Worm (Caenorhabditis elegans) whole organism, dauer: ENCODE measurements around the gene slc-9B.2.

Experiments
- unc-62 ChIP-seq: sonication (generic microtip); optimal IDR thresholded peaks from 2 replicates; lab custom pipeline; 2017; ENCODE audit warnings: missing biosample characterization, missing genetic modification reagents, missing genetic modification characterization

slc-9B.2 gene

DNA sequence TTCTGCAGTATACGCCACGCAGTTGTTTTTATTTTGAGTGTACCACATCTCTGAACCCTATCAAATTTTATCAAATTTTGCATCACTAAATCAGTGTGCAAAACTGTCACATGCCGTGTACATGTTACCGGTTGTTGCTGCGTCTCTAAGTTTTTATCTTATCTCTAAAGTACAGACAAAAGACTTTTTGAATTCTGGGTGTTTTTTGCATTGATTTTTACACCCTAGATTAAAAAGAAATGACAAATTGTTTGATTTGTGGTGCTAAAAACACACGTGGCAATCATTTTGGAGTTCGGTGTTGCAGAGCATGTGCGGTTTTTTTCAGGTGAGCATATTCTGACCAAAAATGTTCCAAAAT lies 3.4 kb downstream of the slc-9B.2 start, which contains the start of gene nhr-193:
nhr-193 (plus strand) TSS at position 51 of the 361 bp plus-strand sequence.
- no peak for TF ChIP-seq unc-62 (GFP tag; lab: Kevin White, UChicago)

DNA sequence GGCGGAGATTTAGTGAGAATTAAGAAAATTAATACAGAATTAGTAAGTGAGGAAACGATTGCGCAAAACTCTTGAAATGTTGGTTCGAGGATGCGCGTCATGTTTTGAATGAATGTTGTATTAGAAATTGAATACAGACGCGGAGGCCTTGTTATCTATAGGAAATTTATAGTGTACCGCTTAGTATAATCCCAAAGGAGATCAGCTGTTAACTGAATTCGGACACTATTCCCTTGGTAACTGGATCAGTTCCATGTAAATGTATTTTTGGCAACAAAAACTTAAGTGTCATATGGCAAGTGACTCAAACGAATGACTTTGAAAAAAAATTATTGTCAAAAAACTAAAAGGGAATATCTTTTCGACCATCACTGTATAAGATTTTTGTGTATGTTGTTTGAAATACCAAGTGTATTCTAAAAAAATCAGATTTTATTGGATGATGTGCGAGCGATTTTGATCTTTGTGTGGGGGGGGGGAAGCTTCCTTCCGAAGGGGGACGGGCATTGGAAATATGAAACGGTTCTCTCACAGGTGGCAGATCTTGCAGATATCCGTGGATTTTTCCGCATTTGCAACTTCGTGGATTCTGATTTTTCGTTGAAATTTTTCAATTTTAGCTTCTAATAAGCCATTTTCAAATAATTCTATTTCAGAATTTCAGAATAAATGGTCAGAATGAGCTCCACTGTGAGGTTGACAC lies 7.7 kb downstream of the slc-9B.2 start, which contains the start of the genes W08G11.5 and W08G11.1:
W08G11.5 (minus strand) TSS at position 101 of the 703 bp plus-strand sequence.
W08G11.1 (plus strand) TSS at position 653 of the 703 bp plus-strand sequence.
- no peak for TF ChIP-seq unc-62 (GFP tag; lab: Kevin White, UChicago)

DNA sequence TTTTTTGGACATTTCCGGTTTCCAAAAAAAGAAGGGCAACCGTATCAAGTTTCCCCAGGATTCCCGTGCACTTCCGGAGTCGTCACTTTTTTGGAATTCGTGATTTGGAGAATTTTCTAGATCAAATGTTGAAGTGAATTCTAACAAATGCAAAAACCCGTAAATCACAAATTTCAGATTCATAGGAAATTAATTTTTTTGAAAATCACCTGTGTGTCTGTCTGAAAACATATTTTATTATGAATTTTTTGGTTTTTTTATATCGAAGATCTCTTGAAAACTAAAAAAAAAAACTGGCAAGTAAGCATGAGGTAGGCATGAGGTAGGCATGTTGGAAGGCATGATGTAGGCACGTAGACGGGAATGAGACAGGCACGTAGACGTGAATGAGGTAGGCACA lies 11.2 kb downstream of the slc-9B.2 start:
- no peak for TF ChIP-seq unc-62 (GFP tag; lab: Kevin White, UChicago)

DNA sequence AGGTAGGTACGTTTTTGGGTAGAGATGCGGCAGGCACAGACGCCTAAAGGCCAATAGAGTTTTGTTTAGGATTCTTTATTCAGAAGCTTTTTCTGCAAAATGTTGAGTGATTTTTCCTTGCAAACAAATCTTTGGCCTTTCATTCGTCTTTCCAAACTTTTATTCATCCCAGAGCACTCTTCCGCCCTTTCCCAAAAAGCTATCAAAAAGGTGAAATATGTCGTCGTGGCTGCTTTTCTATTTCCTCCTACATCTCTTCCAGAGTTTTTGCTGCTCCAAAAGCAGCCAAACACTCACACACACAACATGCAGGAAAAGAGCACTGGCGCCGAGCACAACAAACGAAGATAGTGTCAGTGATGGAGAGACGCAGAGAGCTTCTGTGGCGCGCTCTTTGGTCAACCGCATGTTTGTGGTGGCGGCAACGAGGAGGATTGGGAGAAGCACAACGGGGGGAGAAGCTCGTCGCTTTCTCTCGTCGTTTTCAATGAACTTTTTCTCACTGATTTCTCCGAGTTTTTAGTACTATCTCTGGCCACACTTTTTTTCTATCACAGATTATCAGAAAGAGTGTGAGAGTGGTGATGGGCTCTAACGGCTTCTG lies 12.0 kb downstream of the slc-9B.2 start:
- TF ChIP-seq unc-62 (GFP tag; lab: Kevin White, UChicago): no peak

DNA sequence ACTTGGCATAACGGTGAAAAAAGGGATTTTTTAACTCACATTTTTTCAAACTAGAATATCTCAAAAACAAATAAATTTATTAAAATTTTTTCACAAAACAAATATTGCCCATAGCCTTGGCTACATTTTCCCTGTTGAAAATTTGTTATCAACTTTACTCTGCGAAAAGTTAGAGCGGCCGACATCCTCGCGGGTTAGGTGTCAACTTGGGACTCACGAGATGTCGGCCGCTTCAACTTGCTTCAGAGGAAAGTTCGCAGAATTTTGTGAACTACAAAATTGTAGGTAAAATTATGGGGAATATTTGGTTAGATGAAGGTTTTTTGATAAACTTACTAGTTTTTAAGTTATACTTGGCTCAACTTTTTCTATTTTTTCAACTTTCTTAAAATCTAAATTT lies 12.9 kb downstream of the slc-9B.2 start:
- no peak for TF ChIP-seq unc-62 (GFP tag; lab: Kevin White, UChicago)

DNA sequence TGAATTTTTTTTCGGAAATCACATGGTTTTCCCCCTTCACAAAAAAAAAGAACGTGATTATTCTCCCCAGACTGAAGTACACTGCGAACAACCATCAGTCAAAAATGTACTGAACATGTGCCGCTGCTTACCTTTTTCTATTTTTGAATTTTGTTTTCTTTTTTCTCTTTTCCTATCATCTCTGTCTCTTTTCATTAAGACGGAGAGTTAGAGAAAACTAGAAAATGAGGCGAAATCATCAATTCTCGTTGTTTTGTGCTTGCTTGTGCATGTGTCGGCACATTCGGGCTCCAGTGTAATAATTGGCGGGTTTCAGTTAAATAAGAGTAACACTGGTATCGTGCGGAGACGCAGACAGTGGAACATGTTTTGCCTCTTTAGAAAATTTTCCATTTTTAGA lies 13.4 kb downstream of the slc-9B.2 start:
- no peak for TF ChIP-seq unc-62 (GFP tag; lab: Kevin White, UChicago)

DNA sequence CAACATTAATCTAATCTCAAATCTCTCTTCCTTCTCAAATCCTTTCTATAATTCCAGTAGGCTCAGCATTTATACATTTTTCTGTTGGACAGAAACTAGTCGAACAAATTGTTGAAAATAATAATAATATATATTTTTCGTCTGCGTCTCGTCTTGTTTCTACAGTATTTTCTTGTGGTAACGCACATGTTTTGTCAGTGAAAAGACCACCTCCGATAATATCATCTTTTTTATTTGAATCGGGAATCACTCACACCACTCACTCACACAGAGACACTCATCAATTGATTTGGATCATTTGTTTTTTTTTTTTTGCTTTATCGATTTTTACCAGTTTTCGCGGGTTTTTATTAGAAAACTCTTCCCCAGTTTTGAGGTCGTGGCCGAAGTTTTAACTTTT lies 15.8 kb downstream of the slc-9B.2 start:
- no peak for TF ChIP-seq unc-62 (GFP tag; lab: Kevin White, UChicago)

DNA sequence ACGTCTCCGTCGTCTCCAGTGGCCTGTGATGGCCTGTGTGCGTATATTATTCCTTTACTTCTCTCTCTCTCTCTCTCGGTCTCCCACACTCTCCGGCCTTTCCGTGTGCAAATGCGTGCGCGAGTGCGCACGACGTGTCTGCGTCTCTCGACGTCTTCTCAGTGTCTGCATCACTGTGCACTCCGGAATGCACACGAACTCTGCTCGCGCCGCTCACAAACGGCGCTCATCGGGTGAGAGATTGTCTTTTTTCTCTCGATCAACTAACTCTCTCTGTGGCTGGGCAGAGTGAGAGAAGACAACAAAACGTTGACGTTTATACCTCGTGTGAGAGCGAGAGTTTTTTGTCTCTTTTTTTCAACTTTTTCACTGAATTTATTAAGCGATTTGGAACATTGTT lies 17.1 kb downstream of the slc-9B.2 start:
- no peak for TF ChIP-seq unc-62 (GFP tag; lab: Kevin White, UChicago)

DNA sequence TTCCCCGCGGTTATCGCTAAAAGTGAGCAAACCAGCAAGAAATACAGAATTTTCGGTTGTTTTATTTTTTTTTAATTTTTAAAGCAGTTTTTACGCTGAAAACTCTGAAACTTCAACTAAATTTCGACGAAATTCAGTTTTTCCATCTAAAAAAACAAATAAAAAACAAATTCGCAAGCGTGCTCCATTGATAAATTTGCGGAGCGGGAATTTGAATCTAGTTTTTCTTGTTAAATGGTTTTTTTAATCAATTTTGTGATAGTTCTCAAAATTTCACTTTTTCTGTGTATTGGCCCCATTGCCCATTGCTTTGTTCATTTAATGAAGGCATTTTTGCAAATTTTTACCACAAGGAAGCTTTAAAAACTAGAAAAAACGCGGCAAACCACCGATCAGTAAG lies 18.0 kb downstream of the slc-9B.2 start:
- no peak for TF ChIP-seq unc-62 (GFP tag; lab: Kevin White, UChicago)

DNA sequence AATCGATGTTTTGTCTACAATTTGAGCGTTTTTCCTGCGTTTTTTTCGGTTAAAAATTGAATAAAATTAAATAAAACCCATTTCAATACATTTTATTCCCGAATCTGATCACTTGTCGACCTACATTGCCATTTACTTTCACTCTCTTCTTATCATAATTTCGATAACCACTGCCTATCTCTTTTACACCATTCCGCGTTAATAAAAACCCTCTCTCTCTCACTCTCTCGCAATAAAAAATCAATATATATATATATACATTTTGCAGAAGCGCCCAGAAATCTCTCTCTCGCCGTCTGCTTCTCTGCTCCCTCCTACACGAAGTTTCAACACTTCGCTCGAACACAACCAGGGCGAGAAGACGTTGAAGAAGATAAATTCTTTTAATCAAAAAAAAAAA lies 18.4 kb downstream of the slc-9B.2 start, which contains the start of gene pptr-1:
pptr-1 (plus strand) TSS at position 269 of the 400 bp plus-strand sequence.
- TF ChIP-seq unc-62 (GFP tag; lab: Kevin White, UChicago): no peak

DNA sequence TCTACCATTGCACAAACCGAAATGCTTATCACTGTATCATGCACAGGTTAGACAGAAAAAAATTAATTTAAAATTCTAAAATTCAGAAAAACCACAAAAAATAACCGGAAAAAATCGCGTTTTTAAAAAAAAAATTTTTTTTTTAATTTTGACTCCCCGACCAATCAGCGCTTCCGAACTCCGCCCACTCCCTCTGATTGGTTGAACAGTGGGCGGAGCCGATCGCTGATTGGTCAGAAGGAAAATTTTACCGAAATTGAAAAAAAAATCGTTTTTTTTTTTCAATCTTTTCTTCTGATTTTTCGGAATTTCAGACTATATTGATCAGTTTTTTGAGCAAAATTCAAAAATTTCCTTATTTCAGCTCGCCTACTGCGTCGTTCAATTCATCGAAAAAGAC lies 22.5 kb downstream of the slc-9B.2 start:
- TF ChIP-seq unc-62 (GFP tag; lab: Kevin White, UChicago): no peak

DNA sequence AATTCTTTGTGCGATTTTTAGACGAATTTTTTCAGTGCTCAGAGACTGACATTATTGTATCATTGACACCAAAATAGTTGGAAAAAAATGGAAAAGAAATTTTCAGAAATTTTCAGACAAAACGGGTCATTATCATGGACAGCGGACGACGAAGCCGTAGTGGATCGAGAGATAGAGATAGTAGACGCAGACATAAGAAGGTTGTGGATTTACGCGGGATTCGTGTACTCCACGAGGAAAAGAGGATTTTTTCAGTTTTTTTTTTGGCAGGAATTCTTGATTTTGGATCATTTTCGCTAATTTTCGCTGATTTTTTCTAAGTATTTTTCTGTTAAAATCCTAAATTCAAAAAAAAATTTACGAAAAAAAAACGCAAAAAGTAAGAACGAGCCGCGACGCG lies 28.7 kb downstream of the slc-9B.2 start, which contains the start of gene W08G11.3:
W08G11.3 (plus strand) TSS at position 107 of the 400 bp plus-strand sequence.
- no peak for TF ChIP-seq unc-62 (GFP tag; lab: Kevin White, UChicago)

DNA sequence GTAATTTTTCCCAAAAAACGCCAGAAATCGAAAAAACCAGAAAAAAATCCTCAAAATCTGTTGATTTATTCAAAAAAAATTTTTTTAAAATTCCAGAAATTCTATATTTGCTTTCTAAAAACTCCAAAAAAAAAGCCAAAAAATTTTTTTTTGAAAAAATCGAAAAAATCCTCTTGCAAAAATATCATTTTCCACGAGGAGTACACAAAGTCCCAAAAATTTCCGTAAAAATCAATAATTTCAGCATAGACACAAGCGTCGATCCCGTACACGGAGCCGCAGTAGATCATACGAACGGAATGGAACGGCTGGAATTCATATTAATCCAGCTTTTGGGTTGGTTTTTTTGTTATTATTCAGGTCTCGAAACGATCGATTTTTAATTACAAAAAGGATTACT lies 29.3 kb downstream of the slc-9B.2 start:
- TF ChIP-seq unc-62 (GFP tag; lab: Kevin White, UChicago): no peak

DNA sequence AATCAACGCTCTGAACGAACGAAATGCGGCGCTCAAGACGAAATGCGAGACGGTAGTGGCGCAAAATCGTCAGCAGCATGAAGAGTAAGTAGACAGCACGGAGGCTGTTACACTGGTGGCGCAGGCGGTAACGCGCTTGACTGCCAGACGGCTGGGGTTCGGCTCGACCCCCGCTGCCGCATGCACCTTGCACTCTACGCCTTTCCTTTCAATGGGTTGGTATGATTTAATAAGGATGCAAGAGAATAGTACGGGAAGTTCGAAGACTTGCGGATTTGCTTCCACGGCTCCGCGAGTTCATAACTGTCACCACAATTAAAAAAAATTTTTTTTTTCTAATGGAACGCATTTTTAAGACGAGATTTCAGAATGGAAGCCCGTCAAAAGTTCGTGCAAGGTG lies 31.2 kb downstream of the slc-9B.2 start:
- no peak for TF ChIP-seq unc-62 (GFP tag; lab: Kevin White, UChicago)

DNA sequence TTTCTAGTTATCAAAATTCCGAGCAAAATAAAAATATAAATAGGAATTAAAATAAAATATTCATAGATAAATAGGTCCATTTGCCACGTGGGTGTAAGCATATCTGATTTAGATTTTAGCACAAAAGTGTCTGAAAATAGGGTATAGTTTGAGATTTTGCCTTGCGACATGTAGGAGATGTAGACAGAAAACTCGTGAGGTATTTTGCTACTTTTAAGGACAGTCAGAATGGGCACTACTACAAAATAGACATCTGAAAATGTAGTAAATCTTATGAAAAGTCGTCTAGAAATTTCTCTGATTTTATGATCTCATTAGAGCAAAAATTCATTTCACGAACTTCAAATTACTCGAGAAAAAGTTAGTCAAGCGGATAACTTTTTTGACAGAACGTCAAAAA lies 35.8 kb downstream of the slc-9B.2 start, which contains the start of gene srv-34:
srv-34 (minus strand) TSS at position 101 of the 400 bp plus-strand sequence.
- TF ChIP-seq unc-62 (GFP tag; lab: Kevin White, UChicago): no peak

DNA sequence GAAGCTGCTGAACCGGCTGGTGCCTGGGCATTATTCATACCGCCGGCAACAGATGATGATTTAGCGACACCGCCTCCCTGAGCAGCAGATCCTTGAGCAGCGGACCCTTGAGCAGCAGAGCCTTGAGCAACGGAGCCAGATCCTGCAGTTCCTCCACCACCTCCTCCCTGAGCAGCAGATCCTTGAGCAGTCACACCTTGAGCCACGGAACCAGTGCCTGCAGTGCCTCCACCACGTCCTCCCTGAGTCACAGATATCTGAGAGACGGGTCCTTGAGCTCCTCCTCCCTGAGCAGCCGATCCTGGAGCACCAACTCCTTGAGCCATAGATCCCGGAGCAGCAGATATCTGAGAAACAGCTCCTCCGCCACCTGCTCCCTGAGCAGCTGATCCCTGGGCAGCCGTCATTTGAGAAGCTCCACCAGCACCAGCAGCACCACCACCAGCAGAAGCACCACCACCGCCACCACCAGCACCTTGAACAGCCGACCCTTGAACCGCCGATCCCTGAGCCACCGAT lies 37.6 kb downstream of the slc-9B.2 start:
- TF ChIP-seq unc-62 (GFP tag; lab: Kevin White, UChicago): no peak
